Fruit fly (Drosophila melanogaster) whole organism, embryonic: ENCODE data around the gene dj-1beta.

Experiments used
- BEAF-32 ChIP-seq: fragments of 200-800 bp; sonication (Bioruptor generic); optimal IDR thresholded peaks from 3 replicates; lab custom pipeline; 2017; ENCODE audit warnings: missing biosample characterization, missing genetic modification characterization, mild to moderate bottlenecking, moderate library complexity, missing genetic modification reagents
- CG10321 ChIP-seq: fragments of 200-800 bp; sonication (Bioruptor generic); IDR thresholded peaks from 2 replicates; pipeline ENCODE4 v1.3.6; 2022; ENCODE audit warnings: missing biosample characterization, missing genetic modification characterization
- CG11085 ChIP-seq: fragments of 200-800 bp; sonication (Bioruptor generic); IDR thresholded peaks from 2 replicates; pipeline ENCODE4 v1.3.6; 2022; ENCODE audit warnings: missing biosample characterization, missing genetic modification characterization
- CG12769 ChIP-seq: fragments of 200-800 bp; sonication (Bioruptor generic); optimal IDR thresholded peaks from 2 replicates; lab custom pipeline; 2019; ENCODE audit warnings: missing biosample characterization, mild to moderate bottlenecking, missing genetic modification characterization, moderate library complexity
- CG1832 ChIP-seq: fragments of 200-800 bp; sonication (Bioruptor generic); optimal IDR thresholded peaks from 2 replicates; lab custom pipeline; 2017; ENCODE audit warnings: missing biosample characterization, mild to moderate bottlenecking, missing genetic modification characterization, inconsistent platforms
- CG30020 ChIP-seq: fragments of 200-800 bp; optimal IDR thresholded peaks from 2 replicates; lab custom pipeline; 2019; ENCODE audit warnings: missing biosample characterization, mild to moderate bottlenecking, missing genetic modification characterization, moderate library complexity
- CG32767 ChIP-seq: fragments of 200-800 bp; sonication (Bioruptor generic); IDR thresholded peaks from 2 replicates; pipeline ENCODE4 v1.3.6; 2022; ENCODE audit warnings: missing biosample characterization, missing genetic modification characterization
- CG34422 ChIP-seq: fragments of 200-800 bp; sonication (Bioruptor generic); IDR thresholded peaks from 3 replicates; pipeline ENCODE4 v1.3.6; 2022; ENCODE audit warnings: missing biosample characterization, missing genetic modification characterization
- CG4617 ChIP-seq: fragments of 200-800 bp; sonication (Bioruptor generic); optimal IDR thresholded peaks from 3 replicates; lab custom pipeline; 2016; ENCODE audit warnings: missing biosample characterization, missing genetic modification characterization, borderline replicate concordance
- CG6254 ChIP-seq: fragments of 200-800 bp; sonication (Bioruptor generic); optimal IDR thresholded peaks from 3 replicates; lab custom pipeline; 2017; ENCODE audit warnings: mild to moderate bottlenecking, missing biosample characterization, missing genetic modification reagents, missing genetic modification characterization
- CG8478 ChIP-seq: fragments of >200 bp; optimal IDR thresholded peaks from 2 replicates; lab custom pipeline; 2018
- CG9609 ChIP-seq: fragments of 200-800 bp; sonication (Bioruptor generic); optimal IDR thresholded peaks from 3 replicates; lab custom pipeline; 2016; ENCODE audit warnings: missing biosample characterization, missing genetic modification characterization
- D ChIP-seq, 2 experiments: fragments of 200-800 bp in 1 of 2; fragments of >200 bp in 1 of 2; sonication (Bioruptor generic) in 1 of 2; optimal IDR thresholded peaks; 2 replicates in 1 of 2; 3 replicates in 1 of 2; lab custom pipeline; 2017; ENCODE audit warnings: mild to moderate bottlenecking in 1 of 2, missing biosample characterization in 1 of 2, missing genetic modification characterization in 1 of 2, missing genetic modification reagents in 1 of 2
- Dip3 ChIP-seq: fragments of 200-800 bp; sonication (Bioruptor generic); optimal IDR thresholded peaks from 3 replicates; lab custom pipeline; 2016; ENCODE audit warnings: missing biosample characterization, missing genetic modification characterization
- Dref ChIP-seq: fragments of 200-800 bp; sonication (Bioruptor generic); IDR thresholded peaks from 2 replicates; pipeline ENCODE4 v1.3.6; 2022; ENCODE audit warnings: missing biosample characterization, missing genetic modification characterization
- Elba2 ChIP-seq: fragments of 200-800 bp; sonication (Bioruptor generic); optimal IDR thresholded peaks from 3 replicates; lab custom pipeline; 2016; ENCODE audit warnings: missing biosample characterization, missing genetic modification characterization
- Fer2 ChIP-seq: fragments of 200-800 bp; sonication (Bioruptor generic); optimal IDR thresholded peaks from 2 replicates; lab custom pipeline; 2018; ENCODE audit warnings: missing biosample characterization, mild to moderate bottlenecking, missing genetic modification characterization, moderate library complexity
- Gsc ChIP-seq: fragments of 200-800 bp; sonication (Bioruptor generic); IDR thresholded peaks from 2 replicates; pipeline ENCODE4 v1.3.6; 2022; ENCODE audit warnings: missing biosample characterization, missing genetic modification characterization
- H15 ChIP-seq: fragments of 200-800 bp; sonication (Bioruptor generic); IDR thresholded peaks from 3 replicates; pipeline ENCODE4 v1.3.6; 2022; ENCODE audit warnings: missing biosample characterization, missing genetic modification characterization
- HmgZ ChIP-seq: fragments of 200-800 bp; sonication (Bioruptor generic); optimal IDR thresholded peaks from 2 replicates; lab custom pipeline; 2018; ENCODE audit warnings: missing biosample characterization, mild to moderate bottlenecking, missing genetic modification characterization
- MBD-R2 ChIP-seq: fragments of 200-800 bp; sonication (Bioruptor generic); IDR thresholded peaks from 2 replicates; pipeline ENCODE4 v1.3.6; 2022; ENCODE audit warnings: missing biosample characterization, missing genetic modification characterization
- Med ChIP-seq: fragments of 200-800 bp; sonication (Bioruptor generic); peaks from one replicate; lab custom pipeline; 2016; ENCODE audit warnings: missing biosample characterization, missing genetic modification characterization, mild to moderate bottlenecking, inconsistent platforms, moderate library complexity
- Nf-YC ChIP-seq: fragments of 200-800 bp; optimal IDR thresholded peaks from 3 replicates; lab custom pipeline; 2019; ENCODE audit warnings: missing biosample characterization, mild to moderate bottlenecking, missing genetic modification characterization, moderate library complexity
- Sox100B ChIP-seq: fragments of 200-800 bp; sonication (Bioruptor generic); optimal IDR thresholded peaks from 3 replicates; lab custom pipeline; 2018; ENCODE audit warnings: missing biosample characterization, mild to moderate bottlenecking, missing genetic modification characterization
- Stat92E ChIP-seq, 3 experiments: fragments of >200 bp in 2 of 3; fragments of 200-800 bp in 1 of 3; sonication (Bioruptor generic) in 1 of 3; optimal IDR thresholded peaks; 2 replicates each; lab custom pipeline; 2017 to 2019; ENCODE audit warnings: missing biosample characterization in 3 of 3, missing genetic modification characterization in 3 of 3, mild to moderate bottlenecking in 1 of 3, moderate library complexity in 1 of 3
- Trl ChIP-seq, 3 experiments: fragments of >200 bp in 2 of 3; fragments of 200-800 bp in 1 of 3; sonication (Bioruptor generic) in 1 of 3; optimal IDR thresholded peaks; 2 replicates in 1 of 3; 3 replicates in 2 of 3; lab custom pipeline; 2016 to 2017; ENCODE audit warnings: missing biosample characterization in 1 of 3, missing genetic modification characterization in 1 of 3
- abd-A ChIP-seq: fragments of 200-800 bp; sonication (Bioruptor generic); optimal IDR thresholded peaks from 3 replicates; lab custom pipeline; 2019; ENCODE audit warnings: missing biosample characterization, mild to moderate bottlenecking, missing genetic modification characterization, moderate library complexity
- cas ChIP-seq: fragments of 200-800 bp; sonication (Bioruptor generic); IDR thresholded peaks from 2 replicates; pipeline ENCODE4 v1.3.6; 2022; ENCODE audit warnings: missing biosample characterization, missing genetic modification characterization
- cg ChIP-seq: fragments of 200-800 bp; sonication (Bioruptor generic); optimal IDR thresholded peaks from 3 replicates; lab custom pipeline; 2019; ENCODE audit warnings: missing biosample characterization, mild to moderate bottlenecking, missing genetic modification characterization, moderate library complexity
- chinmo ChIP-seq: fragments of 200-800 bp; sonication (Bioruptor generic); IDR thresholded peaks from 4 replicates; pipeline ENCODE4 v1.3.6; 2022; ENCODE audit warnings: missing biosample characterization, missing genetic modification characterization; ENCODE audit not compliant: partially characterized antibody
- crol ChIP-seq: fragments of 200-800 bp; sonication (Bioruptor generic); IDR thresholded peaks from 2 replicates; pipeline ENCODE4 v1.3.6; 2022; ENCODE audit warnings: missing biosample characterization, missing genetic modification characterization
- dm ChIP-seq: fragments of 200-800 bp; sonication (Bioruptor generic); optimal IDR thresholded peaks from 3 replicates; lab custom pipeline; 2016; ENCODE audit warnings: missing biosample characterization, missing genetic modification characterization
- dysf ChIP-seq: fragments of 200-800 bp; sonication (Bioruptor generic); IDR thresholded peaks from 3 replicates; pipeline ENCODE4 v1.3.6; 2022; ENCODE audit warnings: missing biosample characterization, missing genetic modification characterization
- ewg ChIP-seq: fragments of 200-800 bp; sonication (Bioruptor generic); optimal IDR thresholded peaks from 3 replicates; lab custom pipeline; 2017; ENCODE audit warnings: mild to moderate bottlenecking, missing biosample characterization, missing genetic modification reagents, missing genetic modification characterization
- kah ChIP-seq: fragments of 200-800 bp; sonication (Bioruptor generic); optimal IDR thresholded peaks from 2 replicates; lab custom pipeline; 2018; ENCODE audit warnings: missing biosample characterization, mild to moderate bottlenecking, missing genetic modification characterization
- lola ChIP-seq, 3 experiments: fragments of >200 bp in 2 of 3; fragments of 200-800 bp in 1 of 3; sonication (Bioruptor generic) in 1 of 3; optimal IDR thresholded peaks; 2 replicates each; lab custom pipeline; 2017 to 2019; ENCODE audit warnings: missing biosample characterization in 3 of 3, missing genetic modification characterization in 3 of 3, mild to moderate bottlenecking in 1 of 3, moderate library complexity in 1 of 3
- nerfin-1 ChIP-seq: fragments of 200-800 bp; sonication (Bioruptor generic); optimal IDR thresholded peaks from 3 replicates; lab custom pipeline; 2019; ENCODE audit warnings: missing biosample characterization, mild to moderate bottlenecking, missing genetic modification characterization, moderate library complexity
- otp ChIP-seq: fragments of 200-800 bp; sonication (Bioruptor generic); IDR thresholded peaks from 3 replicates; pipeline ENCODE4, ENCODE4 v1.3.6; 2022; ENCODE audit warnings: missing biosample characterization, missing genetic modification characterization
- row ChIP-seq: fragments of 200-800 bp; sonication (Bioruptor generic); IDR thresholded peaks from 3 replicates; pipeline ENCODE4 v1.3.6; 2022; ENCODE audit warnings: missing biosample characterization, missing genetic modification characterization
- scrt ChIP-seq: fragments of 200-800 bp; sonication (Bioruptor generic); optimal IDR thresholded peaks from 2 replicates; lab custom pipeline; 2018; ENCODE audit warnings: missing biosample characterization, mild to moderate bottlenecking, missing genetic modification characterization, moderate library complexity
- sd ChIP-seq: fragments of 200-800 bp; sonication (Bioruptor generic); optimal IDR thresholded peaks from 3 replicates; lab custom pipeline; 2018; ENCODE audit warnings: missing biosample characterization, mild to moderate bottlenecking, missing genetic modification characterization, moderate library complexity
- sens-2 ChIP-seq: fragments of 200-800 bp; sonication (Bioruptor generic); IDR thresholded peaks from 2 replicates; pipeline ENCODE4 v1.3.6; 2022; ENCODE audit warnings: missing biosample characterization, missing genetic modification characterization
- sug ChIP-seq: fragments of 200-800 bp; optimal IDR thresholded peaks from 2 replicates; lab custom pipeline; 2019; ENCODE audit warnings: missing biosample characterization, mild to moderate bottlenecking, missing genetic modification characterization, moderate library complexity
- vfl ChIP-seq: fragments of 200-800 bp; sonication (Bioruptor generic); optimal IDR thresholded peaks from 2 replicates; lab custom pipeline; 2016; ENCODE audit warnings: missing biosample characterization, missing genetic modification characterization
- wek ChIP-seq: fragments of 200-800 bp; sonication (Bioruptor generic); optimal IDR thresholded peaks from 3 replicates; lab custom pipeline; 2018; ENCODE audit warnings: missing biosample characterization, mild to moderate bottlenecking, missing genetic modification characterization, moderate library complexity
- zf30C ChIP-seq: fragments of 200-800 bp; sonication (Bioruptor generic); optimal IDR thresholded peaks from 3 replicates; lab custom pipeline; 2018; ENCODE audit warnings: missing biosample characterization, mild to moderate bottlenecking, missing genetic modification characterization

Gene dj-1beta

DNA sequence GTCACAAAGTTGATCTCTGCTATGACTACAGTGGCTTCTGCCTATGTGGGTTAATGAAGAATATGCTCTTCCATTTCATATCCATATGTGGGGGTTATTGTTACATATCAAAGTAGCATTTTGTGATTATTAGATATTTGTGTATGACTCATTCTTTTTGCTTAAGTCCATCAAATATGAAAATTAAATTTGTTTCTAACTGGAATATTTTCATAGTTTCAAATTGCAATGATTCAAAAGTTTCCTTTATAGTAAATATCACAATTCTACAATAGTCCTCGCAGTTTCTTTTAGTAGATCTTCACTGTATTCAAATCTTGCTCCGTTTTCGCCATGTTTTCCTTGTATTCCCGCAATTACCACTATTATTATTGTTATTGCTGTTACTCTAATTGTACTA, 1.7 kb upstream of the dj-1beta start (continued):
- TF ChIP-seq Sox100B (GFP tag; lab: Kevin White, UChicago) (peak; percentile 29), row (0 out of 3 replicates have a peak, but pooled peaks have one; percentile 36), Gsc (GFP tag; lab: Robert Waterston, UW) (no peak), dysf (GFP tag; lab: Robert Waterston, UW) (peak; percentile 47; the same call in 1 of the 3 replicates), dm (GFP tag; lab: Kevin White, UChicago) (no peak)

DNA sequence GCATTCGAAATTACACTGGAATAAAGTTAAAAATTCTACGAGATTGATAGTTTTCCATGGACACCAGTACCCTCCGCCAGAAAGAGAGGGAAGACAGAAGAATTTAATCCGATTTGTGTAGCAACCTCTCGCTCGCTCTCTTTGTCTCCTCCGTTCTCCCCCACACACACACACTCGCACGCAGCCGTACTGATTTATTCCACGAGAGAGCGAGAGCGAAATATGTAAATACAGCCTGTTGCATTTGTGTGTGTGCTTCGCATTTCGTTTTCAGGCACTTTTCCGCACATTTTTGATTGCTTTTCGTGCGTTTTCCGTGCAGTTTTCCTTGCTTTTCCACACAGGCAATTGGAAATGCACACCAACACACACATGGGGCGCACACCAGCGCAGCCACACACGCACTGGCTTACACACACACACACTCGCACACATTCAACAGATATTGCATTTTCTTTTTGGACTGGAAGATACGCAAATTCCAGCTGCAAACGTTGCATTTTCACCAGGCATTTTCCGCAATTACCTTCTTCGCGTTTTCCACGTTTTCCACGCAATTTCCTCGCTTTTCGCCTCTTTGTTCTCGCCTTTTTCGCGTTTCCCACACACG, 1.1 kb upstream of the dj-1beta start:
- TF ChIP-seq Elba2 (GFP tag; lab: Kevin White, UChicago), result peak; percentile 70
- TF ChIP-seq wek (GFP tag; lab: Kevin White, UChicago), result peak; percentile 22
- TF ChIP-seq CG1832 (GFP tag; lab: Kevin White, UChicago), result peak; percentile 79
- peak; percentile 5 for TF ChIP-seq CG6254
- peak; percentile 43 for TF ChIP-seq Nf-YC (tag; lab: Kevin White, UChicago)
- TF ChIP-seq sug, result peak; percentile 9
- peak in 1 of 3 experiments; percentile 74 for TF ChIP-seq Stat92E (GFP tag; optimal IDR thresholded peaks at IDR 0.05; lab: Kevin White, UChicago)
- TF ChIP-seq crol, result peak; percentile 51
- peak in 1 of 3 experiments; percentile 80 for TF ChIP-seq lola (GFP tag; optimal IDR thresholded peaks at IDR 0.05; lab: Kevin White, UChicago)
- no peak for TF ChIP-seq Fer2 (tag; lab: Kevin White, UChicago)
- TF ChIP-seq ewg (GFP tag; lab: Kevin White, UChicago), result peak; percentile 64
- peak; percentile 73 for TF ChIP-seq zf30C
- peak; percentile 24 for TF ChIP-seq nerfin-1 (tag; lab: Kevin White, UChicago)
- TF ChIP-seq chinmo (GFP tag; lab: Robert Waterston, UW), result peak; percentile 70; the same call in 2 of the 4 replicates
- TF ChIP-seq cg (GFP tag; lab: Kevin White, UChicago), result peak; percentile 99
- peak; percentile 97 for TF ChIP-seq scrt (GFP tag; lab: Kevin White, UChicago)
- TF ChIP-seq sens-2 (GFP tag; lab: Robert Waterston, UW), result 0 out of 2 replicates have a peak, but pooled peaks have one; percentile 30
- TF ChIP-seq Dip3 (GFP tag; lab: Kevin White, UChicago), result no peak
- no peak for TF ChIP-seq CG11085 (GFP tag; lab: Robert Waterston, UW)
- 0 out of 3 replicates have a peak, but pooled peaks have one; percentile 27 for TF ChIP-seq otp
- TF ChIP-seq CG9609, result no peak
- TF ChIP-seq H15, result no peak
- no peak for TF ChIP-seq CG30020
- TF ChIP-seq CG10321 (GFP tag; lab: Robert Waterston, UW), result peak; percentile 70
- peak; percentile 68 for TF ChIP-seq Med (GFP tag; lab: Kevin White, UChicago)
- TF ChIP-seq MBD-R2, result peak; percentile 9; the same call in 1 of the 2 replicates
- TF ChIP-seq CG8478, result peak; percentile 98
- TF ChIP-seq D (optimal IDR thresholded peaks at IDR 0.05; lab: Kevin White, UChicago), result peak; percentile 62
- TF ChIP-seq D (GFP tag; optimal IDR thresholded peaks at IDR 0.05; lab: Kevin White, UChicago), result no peak
- TF ChIP-seq cas (GFP tag; lab: Robert Waterston, UW), result no peak
- TF ChIP-seq HmgZ (tag; lab: Kevin White, UChicago), result peak; percentile 26
- 0 out of 2 replicates have a peak, but pooled peaks have one; percentile 18 for TF ChIP-seq CG32767 (GFP tag; lab: Robert Waterston, UW)
- TF ChIP-seq Trl (optimal IDR thresholded peaks at IDR 0.05; lab: Kevin White, UChicago), result peak; percentile 58 to 88
- no peak for TF ChIP-seq Trl (GFP tag; optimal IDR thresholded peaks at IDR 0.05; lab: Kevin White, UChicago)
- peak; percentile 45; the same call in 1 of the 3 replicates for TF ChIP-seq CG34422
- peak; percentile 22 for TF ChIP-seq abd-A (tag; lab: Kevin White, UChicago)
- no peak for TF ChIP-seq vfl (GFP tag; lab: Kevin White, UChicago)
- TF ChIP-seq kah, result peak; percentile 60
- peak; percentile 84 for TF ChIP-seq CG4617
- TF ChIP-seq CG12769 (tag; lab: Kevin White, UChicago), result peak; percentile 7
- TF ChIP-seq Dref (GFP tag; lab: Robert Waterston, UW), result no peak
- TF ChIP-seq sd, result peak; percentile 97
- no peak for TF ChIP-seq BEAF-32
